Fruit fly (Drosophila melanogaster): ENCODE measurements around the gene CG42831.

The CG42831 gene

DNA sequence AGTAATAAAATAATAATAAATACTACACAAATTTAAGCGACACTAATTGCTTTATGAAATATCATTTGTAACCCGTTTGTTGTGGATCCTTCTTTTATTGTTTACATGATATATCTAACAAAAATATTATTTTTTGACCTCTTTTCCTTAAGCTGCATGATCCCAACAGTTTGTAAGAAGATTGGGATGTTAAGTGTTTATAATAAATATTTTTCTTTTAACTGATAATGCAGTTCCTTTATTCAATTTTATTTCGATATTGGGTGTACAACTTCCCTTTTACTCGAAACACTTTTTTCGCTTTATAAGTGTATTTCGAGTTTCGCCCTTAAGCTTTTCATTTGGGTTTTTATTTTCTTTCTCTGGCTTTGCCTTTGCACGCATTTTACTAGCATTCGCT lies 39.0 kb downstream of the CG42831 start (continued):
- TF ChIP-seq spab (GFP tag; optimal IDR thresholded peaks at IDR 0.05), result no peak
- TF ChIP-seq CG32006 (GFP tag; optimal IDR thresholded peaks at IDR 0.05), result peak; percentile 72
- no peak for TF ChIP-seq lz (GFP tag; optimal IDR thresholded peaks at IDR 0.05)
- TF ChIP-seq CG11902 (GFP tag; optimal IDR thresholded peaks at IDR 0.05), result no peak
- no peak for TF ChIP-seq fd85E (GFP tag; optimal IDR thresholded peaks at IDR 0.05)
- TF ChIP-seq Ets21C (GFP tag; optimal IDR thresholded peaks at IDR 0.05), result no peak
- TF ChIP-seq fkh (GFP tag; optimal IDR thresholded peaks at IDR 0.05), result no peak
- no peak for TF ChIP-seq CG1621 (tag; optimal IDR thresholded peaks at IDR 0.05)
- no peak for TF ChIP-seq CG7368 (GFP tag; optimal IDR thresholded peaks at IDR 0.05)
- peak; percentile 18 for TF ChIP-seq pdm3 (GFP tag; optimal IDR thresholded peaks at IDR 0.05)
- TF ChIP-seq CG4318 (GFP tag; optimal IDR thresholded peaks at IDR 0.05), result peak; percentile 48
- no peak for TF ChIP-seq achi (GFP tag; optimal IDR thresholded peaks at IDR 0.05)
- TF ChIP-seq Sox14 (GFP tag; optimal IDR thresholded peaks at IDR 0.05), result no peak
- no peak; the same call in 2 of the 3 replicates for TF ChIP-seq eg (GFP tag; IDR thresholded peaks at IDR 0.05)
- no peak for TF ChIP-seq esn (GFP tag; optimal IDR thresholded peaks at IDR 0.05)
- peak; percentile 19 for TF ChIP-seq OdsH (GFP tag; optimal IDR thresholded peaks at IDR 0.05)
- peak; percentile 9 for TF ChIP-seq topi (GFP tag; optimal IDR thresholded peaks at IDR 0.05)
- TF ChIP-seq CG6854 (GFP tag; optimal IDR thresholded peaks at IDR 0.05), result no peak
- TF ChIP-seq ss (GFP tag; optimal IDR thresholded peaks at IDR 0.05), result no peak
- TF ChIP-seq Ets96B (tag; optimal IDR thresholded peaks at IDR 0.05), result peak; percentile 20
- no peak for TF ChIP-seq CG8119 (GFP tag; IDR thresholded peaks at IDR 0.05)
- TF ChIP-seq salr (GFP tag; optimal IDR thresholded peaks at IDR 0.05), result no peak
- TF ChIP-seq Eip75B (GFP tag; optimal IDR thresholded peaks at IDR 0.05), result no peak
- TF ChIP-seq cyc (GFP tag; optimal IDR thresholded peaks at IDR 0.05), result no peak
- TF ChIP-seq Met (GFP tag; optimal IDR thresholded peaks at IDR 0.05), result peak; percentile 16
- no peak for TF ChIP-seq CG8632 (GFP tag; optimal IDR thresholded peaks at IDR 0.05)
- peak; percentile 42 for TF ChIP-seq CG10631 (GFP tag; optimal IDR thresholded peaks at IDR 0.05)
- TF ChIP-seq acj6 (GFP tag; optimal IDR thresholded peaks at IDR 0.05), result peak; percentile 42
- TF ChIP-seq Sox15 (GFP tag; optimal IDR thresholded peaks at IDR 0.05), result no peak
- no peak for TF ChIP-seq Blimp-1 (GFP tag; optimal IDR thresholded peaks at IDR 0.05)
- TF ChIP-seq CG8319 (GFP tag; optimal IDR thresholded peaks at IDR 0.05), result no peak
- no peak for TF ChIP-seq dsx (GFP tag; optimal IDR thresholded peaks at IDR 0.05; ENCODE audit: poor library complexity, severe bottlenecking)
- TF ChIP-seq CG6163 (GFP tag; IDR thresholded peaks at IDR 0.05), result no peak
- TF ChIP-seq CG15336 (GFP tag; IDR thresholded peaks at IDR 0.05), result no peak
- TF ChIP-seq Hr4 (GFP tag; optimal IDR thresholded peaks at IDR 0.05), result peak; percentile 57
- TF ChIP-seq CG34406 (GFP tag; optimal IDR thresholded peaks at IDR 0.05), result no peak
- TF ChIP-seq Smox (GFP tag; optimal IDR thresholded peaks at IDR 0.05), result peak; percentile 10
- TF ChIP-seq dac (GFP tag; optimal IDR thresholded peaks at IDR 0.05), result no peak
- TF ChIP-seq CG11294 (GFP tag; IDR thresholded peaks at IDR 0.05), result no peak
- peak; percentile 29 for TF ChIP-seq svp (GFP tag)
- TF ChIP-seq CG11762 (GFP tag; optimal IDR thresholded peaks at IDR 0.05; ENCODE audit: insufficient read depth), result no peak

dm6 chr3L:10854026-10854425 lies 39.4 kb downstream of the CG42831 start:
- TF ChIP-seq Gug (GFP tag; IDR thresholded peaks at IDR 0.05), result peak; percentile 51; the same call in 1 of the 2 replicates
- no peak for TF ChIP-seq Smox (GFP tag; optimal IDR thresholded peaks at IDR 0.05)
- peak; percentile 36; the same call in 1 of the 3 replicates for TF ChIP-seq CG8119 (GFP tag; IDR thresholded peaks at IDR 0.05)
- TF ChIP-seq eg (GFP tag; IDR thresholded peaks at IDR 0.05), result peak; percentile 35; the same call in 2 of the 3 replicates
- peak; percentile 2 for TF ChIP-seq CG6808 (GFP tag; optimal IDR thresholded peaks at IDR 0.05)
- no peak for TF ChIP-seq achi (GFP tag; optimal IDR thresholded peaks at IDR 0.05)
- TF ChIP-seq CG8632 (GFP tag; optimal IDR thresholded peaks at IDR 0.05), result no peak
- TF ChIP-seq Lpt (GFP tag; optimal IDR thresholded peaks at IDR 0.05), result peak; percentile 49
- TF ChIP-seq fd85E (GFP tag; optimal IDR thresholded peaks at IDR 0.05), result no peak
- TF ChIP-seq CG6163 (GFP tag; IDR thresholded peaks at IDR 0.05), result peak; percentile 63; the same call in 2 of the 3 replicates
- TF ChIP-seq spab (GFP tag; optimal IDR thresholded peaks at IDR 0.05), result no peak
- 0 out of 2 replicates have a peak, but pooled peaks have one; percentile 7 for TF ChIP-seq CG15336 (GFP tag; IDR thresholded peaks at IDR 0.05)

Data from whole organism, prepupa.